Fruit fly (Drosophila melanogaster) whole organism, embryonic: Measurements from ENCODE around the gene Hap40.
A peak's percentile ranks its signal among the peaks of the same experiment; 100 is the strongest.

ENCODE experiments used
- Atf6 ChIP-seq: fragments of 200-800 bp; sonication (Bioruptor generic); IDR thresholded peaks from 2 replicates; pipeline ENCODE4 v1.3.6; 2022; ENCODE audit warnings: missing biosample characterization, missing genetic modification characterization
- Bteb2 ChIP-seq: fragments of 200-800 bp; sonication (Bioruptor generic); optimal IDR thresholded peaks from 2 replicates; lab custom pipeline; 2016; ENCODE audit warnings: missing biosample characterization, missing genetic modification characterization
- CG10654 ChIP-seq: fragments of 200-800 bp; sonication (Bioruptor generic); optimal IDR thresholded peaks from 2 replicates; lab custom pipeline; 2016; ENCODE audit warnings: missing biosample characterization, missing genetic modification characterization
- CG11696 ChIP-seq: fragments of 200-800 bp; sonication (Bioruptor generic); IDR thresholded peaks from 2 replicates; pipeline ENCODE4 v1.3.6; 2022; ENCODE audit warnings: missing biosample characterization, missing genetic modification characterization
- CG15696 ChIP-seq: fragments of 200-800 bp; sonication (Bioruptor generic); optimal IDR thresholded peaks from 2 replicates; lab custom pipeline; 2019; ENCODE audit warnings: missing biosample characterization, mild to moderate bottlenecking, missing genetic modification characterization, moderate library complexity
- CG17186 ChIP-seq: fragments of 200-800 bp; sonication (Bioruptor generic); optimal IDR thresholded peaks from 3 replicates; lab custom pipeline; 2017; ENCODE audit warnings: missing biosample characterization, missing genetic modification reagents, missing genetic modification characterization
- CG17328 ChIP-seq: fragments of 200-800 bp; sonication (Bioruptor generic); IDR thresholded peaks from 2 replicates; pipeline ENCODE4 v1.3.6; 2022; ENCODE audit warnings: missing biosample characterization, missing genetic modification characterization
- CG32767 ChIP-seq: fragments of 200-800 bp; sonication (Bioruptor generic); IDR thresholded peaks from 2 replicates; pipeline ENCODE4 v1.3.6; 2022; ENCODE audit warnings: missing biosample characterization, missing genetic modification characterization
- CG3726 ChIP-seq: fragments of 200-800 bp; sonication (Bioruptor generic); IDR thresholded peaks from 3 replicates; pipeline ENCODE4, ENCODE4 v1.3.6; 2022; ENCODE audit warnings: missing biosample characterization, missing genetic modification characterization
- CG3995 ChIP-seq: fragments of 200-800 bp; sonication (Bioruptor generic); optimal IDR thresholded peaks from 3 replicates; lab custom pipeline; 2016; ENCODE audit warnings: missing biosample characterization, missing genetic modification characterization
- CG42726 ChIP-seq: fragments of 200-800 bp; sonication (Bioruptor generic); IDR thresholded peaks from 2 replicates; pipeline ENCODE4 v1.3.6; 2022; ENCODE audit warnings: missing biosample characterization, missing genetic modification characterization; ENCODE audit not compliant: partially characterized antibody
- CG4282 ChIP-seq: fragments of 200-800 bp; sonication (Bioruptor generic); optimal IDR thresholded peaks from 2 replicates; lab custom pipeline; 2016; ENCODE audit warnings: missing biosample characterization, missing genetic modification characterization
- CG7839 ChIP-seq: fragments of 200-800 bp; sonication (Bioruptor generic); optimal IDR thresholded peaks from 3 replicates; lab custom pipeline; 2018; ENCODE audit warnings: missing biosample characterization, mild to moderate bottlenecking, missing genetic modification characterization, moderate library complexity
- CG8290 ChIP-seq, 3 experiments: fragments of 200-800 bp; sonication (Bioruptor generic); optimal IDR thresholded peaks; 2 replicates each; lab custom pipeline; 2016 to 2019; ENCODE audit warnings: missing biosample characterization in 3 of 3, missing genetic modification characterization in 3 of 3, mild to moderate bottlenecking in 2 of 3, moderate library complexity in 1 of 3
- CHES-1-like ChIP-seq: fragments of 200-800 bp; sonication (Bioruptor generic); optimal IDR thresholded peaks from 2 replicates; lab custom pipeline; 2016; ENCODE audit warnings: missing biosample characterization, missing genetic modification characterization
- Dll ChIP-seq: fragments of 200-800 bp; sonication (Bioruptor generic); IDR thresholded peaks from 4 replicates; pipeline ENCODE4 v1.3.6; 2022; ENCODE audit warnings: missing biosample characterization, missing genetic modification characterization; ENCODE audit not compliant: partially characterized antibody
- HHEX ChIP-seq: fragments of 200-800 bp; sonication (Bioruptor generic); optimal IDR thresholded peaks from 3 replicates; lab custom pipeline; 2017; ENCODE audit warnings: missing biosample characterization, mild to moderate bottlenecking, missing genetic modification characterization, missing genetic modification reagents
- Hand ChIP-seq: fragments of 200-800 bp; sonication (Bioruptor generic); optimal IDR thresholded peaks from 2 replicates; lab custom pipeline; 2017; ENCODE audit warnings: mild to moderate bottlenecking, missing biosample characterization, missing genetic modification reagents, missing genetic modification characterization
- MTF-1 ChIP-seq: fragments of 200-800 bp; sonication (Bioruptor generic); optimal IDR thresholded peaks from 2 replicates; lab custom pipeline; 2018; ENCODE audit warnings: missing biosample characterization, mild to moderate bottlenecking, missing genetic modification characterization, borderline replicate concordance
- Neu2 ChIP-seq: fragments of 200-800 bp; sonication (Bioruptor generic); optimal IDR thresholded peaks from 3 replicates; lab custom pipeline; 2016; ENCODE audit warnings: missing biosample characterization, missing genetic modification characterization, borderline replicate concordance
- Nf-YA ChIP-seq: fragments of 200-800 bp; sonication (Bioruptor generic); IDR thresholded peaks from 2 replicates; pipeline ENCODE4 v1.3.6; 2022; ENCODE audit warnings: missing biosample characterization, missing genetic modification characterization
- Nf-YC ChIP-seq: fragments of 200-800 bp; optimal IDR thresholded peaks from 3 replicates; lab custom pipeline; 2019; ENCODE audit warnings: missing biosample characterization, mild to moderate bottlenecking, missing genetic modification characterization, moderate library complexity
- PHDP ChIP-seq: fragments of 200-800 bp; sonication (Bioruptor generic); optimal IDR thresholded peaks from 3 replicates; lab custom pipeline; 2018; ENCODE audit warnings: missing biosample characterization, mild to moderate bottlenecking, missing genetic modification characterization, moderate library complexity
- Ssrp ChIP-seq: fragments of 200-800 bp; sonication (Bioruptor generic); optimal IDR thresholded peaks from 2 replicates; lab custom pipeline; 2018; ENCODE audit warnings: missing biosample characterization, mild to moderate bottlenecking, missing genetic modification characterization, moderate library complexity
- TFAM ChIP-seq: fragments of 200-800 bp; sonication (Bioruptor generic); optimal IDR thresholded peaks from 2 replicates; lab custom pipeline; 2017; ENCODE audit warnings: missing biosample characterization, missing genetic modification characterization, inconsistent platforms
- al ChIP-seq: fragments of 200-800 bp; sonication (Bioruptor generic); IDR thresholded peaks from 2 replicates; pipeline ENCODE4 v1.3.6; 2022; ENCODE audit warnings: missing biosample characterization, missing genetic modification characterization
- crc ChIP-seq: fragments of 200-800 bp; sonication (Bioruptor generic); optimal IDR thresholded peaks from 2 replicates; lab custom pipeline; 2016; ENCODE audit warnings: missing biosample characterization, missing genetic modification characterization
- en ChIP-seq: fragments of 200-800 bp; sonication (Bioruptor generic); optimal IDR thresholded peaks from 2 replicates; lab custom pipeline; 2016; ENCODE audit warnings: missing biosample characterization, missing genetic modification characterization
- eve ChIP-seq, 2 experiments: fragments of >200 bp; optimal IDR thresholded peaks; 2 replicates each; lab custom pipeline; 2017; ENCODE audit warnings: missing biosample characterization in 2 of 2, missing genetic modification characterization in 2 of 2
- fd3F ChIP-seq: fragments of 200-800 bp; sonication (Bioruptor generic); optimal IDR thresholded peaks from 2 replicates; lab custom pipeline; 2018; ENCODE audit warnings: missing biosample characterization, mild to moderate bottlenecking, missing genetic modification characterization, moderate library complexity
- gfzf ChIP-seq: fragments of 200-800 bp; sonication (Bioruptor generic); optimal IDR thresholded peaks from 2 replicates; lab custom pipeline; 2016; ENCODE audit warnings: missing biosample characterization, mild to moderate bottlenecking, missing genetic modification characterization, moderate library complexity
- ind ChIP-seq: fragments of 200-800 bp; sonication (Bioruptor generic); optimal IDR thresholded peaks from 3 replicates; lab custom pipeline; 2016; ENCODE audit warnings: missing biosample characterization, missing genetic modification characterization
- inv ChIP-seq: fragments of 200-800 bp; sonication (Bioruptor generic); IDR thresholded peaks from 2 replicates; pipeline ENCODE4 v1.3.6; 2022; ENCODE audit warnings: missing biosample characterization, missing genetic modification characterization; ENCODE audit not compliant: partially characterized antibody
- kay ChIP-seq: fragments of 200-800 bp; sonication (Bioruptor generic); optimal IDR thresholded peaks from 2 replicates; lab custom pipeline; 2016; ENCODE audit warnings: missing biosample characterization, missing genetic modification characterization
- knrl ChIP-seq: fragments of 200-800 bp; sonication (Bioruptor generic); IDR thresholded peaks from 3 replicates; pipeline ENCODE4 v1.3.6; 2022; ENCODE audit warnings: missing biosample characterization, missing genetic modification characterization; ENCODE audit not compliant: partially characterized antibody
- lab ChIP-seq: fragments of 200-800 bp; sonication (Bioruptor generic); optimal IDR thresholded peaks from 3 replicates; lab custom pipeline; 2017; ENCODE audit warnings: missing biosample characterization, missing genetic modification characterization, mild to moderate bottlenecking, moderate library complexity, missing genetic modification reagents
- lmd ChIP-seq: fragments of 200-800 bp; sonication (Bioruptor generic); IDR thresholded peaks from 2 replicates; pipeline ENCODE4 v1.3.6; 2022; ENCODE audit warnings: missing biosample characterization, missing genetic modification characterization
- lov ChIP-seq, 2 experiments: fragments of 200-800 bp in 1 of 2; fragments of >200 bp in 1 of 2; sonication (Bioruptor generic) in 1 of 2; IDR thresholded peaks in 1 of 2; optimal IDR thresholded peaks in 1 of 2; 2 replicates in 1 of 2; 3 replicates in 1 of 2; pipeline versions ENCODE4 v1.3.6 to Lab custom; 2017 to 2022; ENCODE audit warnings: missing biosample characterization in 1 of 2, missing genetic modification characterization in 1 of 2
- maf-S ChIP-seq: fragments of 200-800 bp; sonication (Bioruptor generic); optimal IDR thresholded peaks from 2 replicates; lab custom pipeline; 2016; ENCODE audit warnings: missing biosample characterization, missing genetic modification characterization
- nerfin-1 ChIP-seq: fragments of 200-800 bp; sonication (Bioruptor generic); optimal IDR thresholded peaks from 3 replicates; lab custom pipeline; 2019; ENCODE audit warnings: missing biosample characterization, mild to moderate bottlenecking, missing genetic modification characterization, moderate library complexity
- phol ChIP-seq: fragments of 200-800 bp; sonication (Bioruptor generic); optimal IDR thresholded peaks from 3 replicates; lab custom pipeline; 2018; ENCODE audit warnings: missing biosample characterization, mild to moderate bottlenecking, missing genetic modification characterization, moderate library complexity
- repo ChIP-seq: fragments of 200-800 bp; sonication (Bioruptor generic); optimal IDR thresholded peaks from 2 replicates; lab custom pipeline; 2016; ENCODE audit warnings: missing biosample characterization, missing genetic modification characterization
- ro ChIP-seq: fragments of 200-800 bp; sonication (Bioruptor generic); IDR thresholded peaks from 2 replicates; pipeline ENCODE4 v1.3.6; 2022; ENCODE audit warnings: missing biosample characterization, missing genetic modification characterization
- sens-2 ChIP-seq: fragments of 200-800 bp; sonication (Bioruptor generic); IDR thresholded peaks from 2 replicates; pipeline ENCODE4 v1.3.6; 2022; ENCODE audit warnings: missing biosample characterization, missing genetic modification characterization
- slp2 ChIP-seq: fragments of 200-800 bp; sonication (Bioruptor generic); optimal IDR thresholded peaks from 2 replicates; lab custom pipeline; 2016; ENCODE audit warnings: missing biosample characterization, missing genetic modification characterization
- tgo ChIP-seq: fragments of 200-800 bp; sonication (Bioruptor generic); IDR thresholded peaks from 3 replicates; pipeline ENCODE4 v1.3.6; 2022; ENCODE audit warnings: missing biosample characterization, missing genetic modification characterization
- tup ChIP-seq: fragments of 200-800 bp; sonication (Bioruptor generic); optimal IDR thresholded peaks from 2 replicates; lab custom pipeline; 2016; ENCODE audit warnings: missing biosample characterization, mild to moderate bottlenecking, missing genetic modification characterization, moderate library complexity
- vfl ChIP-seq: fragments of 200-800 bp; sonication (Bioruptor generic); optimal IDR thresholded peaks from 2 replicates; lab custom pipeline; 2016; ENCODE audit warnings: missing biosample characterization, missing genetic modification characterization

Hap40 gene

DNA sequence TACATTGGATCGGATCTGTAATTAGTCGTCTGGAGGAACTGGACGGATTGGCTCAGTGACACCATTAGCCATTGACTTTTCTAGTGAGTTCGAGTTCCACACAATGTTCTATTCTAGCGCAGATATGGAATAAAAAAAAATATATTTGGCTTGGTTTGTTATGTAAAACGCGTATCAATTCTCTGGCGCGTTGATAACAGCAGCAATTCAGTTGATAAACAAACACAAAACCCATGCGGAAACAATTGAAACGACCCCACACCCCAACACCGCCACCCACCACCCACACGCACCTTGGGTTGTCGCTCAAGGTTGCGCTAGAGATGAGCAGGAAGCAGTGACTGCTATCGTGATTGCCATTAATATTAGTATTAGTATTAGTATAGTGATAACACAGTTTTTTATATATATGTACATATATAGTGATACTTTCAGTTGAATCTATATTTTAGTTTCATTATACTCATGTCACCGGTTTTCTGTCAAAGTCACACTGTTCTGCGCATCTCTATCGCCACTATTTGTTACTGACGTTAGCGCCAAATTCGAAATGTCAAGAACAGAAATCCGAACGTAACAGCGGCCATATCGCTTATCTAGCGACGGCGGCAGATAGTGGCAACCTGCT lies 6.2 kb upstream of the Hap40 start (continued):
- TF ChIP-seq CG3726 (GFP tag; lab: Robert Waterston, UW) (peak; percentile 86), Atf6 (GFP tag; lab: Robert Waterston, UW) (peak; percentile 96), CG7839 (tag; lab: Kevin White, UChicago) (peak; percentile 96), ro (GFP tag; lab: Robert Waterston, UW) (peak; percentile 77), ind (peak; percentile 94), lab (GFP tag; lab: Kevin White, UChicago) (peak; percentile 98), CG32767 (GFP tag; lab: Robert Waterston, UW) (peak; percentile 84), eve (GFP tag; optimal IDR thresholded peaks at IDR 0.05; lab: Kevin White, UChicago) (no peak), maf-S (GFP tag; lab: Kevin White, UChicago) (no peak), Dll (no peak; the same call in 3 of the 4 replicates), tup (GFP tag; lab: Kevin White, UChicago) (peak; percentile 82), CG3995 (GFP tag; lab: Kevin White, UChicago) (peak; percentile 99), nerfin-1 (tag; lab: Kevin White, UChicago) (peak; percentile 83), knrl (GFP tag; lab: Robert Waterston, UW) (peak; percentile 41; the same call in 2 of the 3 replicates), CG11696 (GFP tag; lab: Robert Waterston, UW) (peak; percentile 73), slp2 (GFP tag; lab: Kevin White, UChicago) (peak; percentile 43), Hand (GFP tag; lab: Kevin White, UChicago) (peak; percentile 81), CG10654 (GFP tag; lab: Kevin White, UChicago) (peak; percentile 87), vfl (GFP tag; lab: Kevin White, UChicago) (peak; percentile 77), CG42726 (0 out of 2 replicates have a peak, but pooled peaks have one; percentile 42), Nf-YA (GFP tag; lab: Robert Waterston, UW) (peak; percentile 81), CG8290 (GFP tag; optimal IDR thresholded peaks at IDR 0.05; lab: Kevin White, UChicago) (peak; percentile 86), CG8290 (tag; optimal IDR thresholded peaks at IDR 0.05; lab: Kevin White, UChicago) (peak in 1 of 2 experiments; percentile 82), inv (GFP tag; lab: Robert Waterston, UW) (0 out of 2 replicates have a peak, but pooled peaks have one; percentile 16), Nf-YC (tag; lab: Kevin White, UChicago) (peak; percentile 76), crc (GFP tag; lab: Kevin White, UChicago) (no peak), lmd (GFP tag; lab: Robert Waterston, UW) (peak; percentile 94), MTF-1 (peak; percentile 85), kay (GFP tag; lab: Kevin White, UChicago) (peak; percentile 77), phol (tag; lab: Kevin White, UChicago) (peak; percentile 93), en (GFP tag; lab: Kevin White, UChicago) (no peak), repo (GFP tag; lab: Kevin White, UChicago) (no peak), PHDP (tag; lab: Kevin White, UChicago) (peak; percentile 93), TFAM (GFP tag; lab: Kevin White, UChicago) (no peak), Bteb2 (GFP tag; lab: Kevin White, UChicago) (peak; percentile 25), CG17186 (GFP tag; lab: Kevin White, UChicago) (peak; percentile 78), al (GFP tag; lab: Robert Waterston, UW) (peak; percentile 94), CG4282 (no peak), tgo (peak; percentile 94), sens-2 (GFP tag; lab: Robert Waterston, UW) (peak; percentile 89), Ssrp (peak; percentile 83), CG15696 (tag; lab: Kevin White, UChicago) (peak; percentile 84), lov (optimal IDR thresholded peaks at IDR 0.05; lab: Kevin White, UChicago) (no peak), lov (GFP tag; IDR thresholded peaks at IDR 0.05; lab: Robert Waterston, UW) (peak; percentile 92), Neu2 (GFP tag; lab: Kevin White, UChicago) (no peak), CG17328 (GFP tag; lab: Robert Waterston, UW) (peak; percentile 88), fd3F (GFP tag; lab: Kevin White, UChicago) (peak; percentile 86), CHES-1-like (GFP tag; lab: Kevin White, UChicago) (no peak), HHEX (peak; percentile 94), gfzf (no peak)
